Fruit fly (Drosophila melanogaster): ENCODE data around the gene Ugt303A1.
A peak's percentile ranks its signal among the peaks of the same experiment; 100 is the strongest.

The Ugt303A1 gene

DNA sequence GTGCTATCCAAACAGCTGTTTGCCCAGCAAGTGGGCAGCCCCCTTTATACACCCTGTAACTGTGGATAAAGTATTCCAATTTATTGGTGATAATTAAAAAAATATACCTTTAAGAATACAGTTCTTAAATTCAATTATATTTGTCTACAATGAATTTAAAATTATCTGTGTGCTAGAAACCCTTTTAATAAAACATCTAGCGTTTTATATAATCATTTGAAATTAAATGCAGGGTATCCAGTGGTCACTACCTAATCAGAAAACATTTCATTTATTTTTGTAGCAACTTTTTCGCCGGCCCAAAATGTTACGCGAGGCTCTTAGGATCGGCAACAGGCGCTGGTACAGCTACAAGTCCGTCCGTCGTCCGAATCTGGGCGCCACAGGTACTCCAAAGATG, 51.2 kb downstream of the Ugt303A1 start, which contains the start of gene CG17726 (continued):
- no peak for TF ChIP-seq CG18599 (GFP tag; optimal IDR thresholded peaks at IDR 0.05)
- no peak for TF ChIP-seq prd (optimal IDR thresholded peaks at IDR 0.05)
- peak; percentile 99 for TF ChIP-seq prd (GFP tag; IDR thresholded peaks at IDR 0.05)
- no peak for TF ChIP-seq exex (tag; optimal IDR thresholded peaks at IDR 0.05)
- peak; percentile 20; the same call in 1 of the 2 replicates for TF ChIP-seq Dref (GFP tag; IDR thresholded peaks at IDR 0.05)
- peak; percentile 84 for TF ChIP-seq Adf1 (GFP tag; IDR thresholded peaks at IDR 0.05)
- peak; percentile 97 for TF ChIP-seq H15 (GFP tag; IDR thresholded peaks at IDR 0.05)
- TF ChIP-seq cg (GFP tag; optimal IDR thresholded peaks at IDR 0.05), result no peak
- TF ChIP-seq CG9817 (tag; optimal IDR thresholded peaks at IDR 0.05), result peak; percentile 96
- peak in 1 of 2 experiments; percentile 48 for TF ChIP-seq eve (GFP tag; optimal IDR thresholded peaks at IDR 0.05)
- peak; percentile 93 for TF ChIP-seq CG9437 (GFP tag; optimal IDR thresholded peaks at IDR 0.05)
- peak; percentile 94 for TF ChIP-seq Blimp-1 (GFP tag; optimal IDR thresholded peaks at IDR 0.05)
- TF ChIP-seq CG18262 (tag; optimal IDR thresholded peaks at IDR 0.05), result peak; percentile 98
- peak; percentile 98 for TF ChIP-seq CG14014 (GFP tag; IDR thresholded peaks at IDR 0.05)
- TF ChIP-seq CG3281 (GFP tag; optimal IDR thresholded peaks at IDR 0.05), result peak; percentile 91
- peak; percentile 99 for TF ChIP-seq Xrp1 (GFP tag; IDR thresholded peaks at IDR 0.05)
- peak; percentile 82 for TF ChIP-seq Bdp1 (GFP tag; optimal IDR thresholded peaks at IDR 0.05)
- TF ChIP-seq HLH54F (GFP tag; optimal IDR thresholded peaks at IDR 0.05), result peak; percentile 78
- TF ChIP-seq Lhr (GFP tag; optimal IDR thresholded peaks at IDR 0.05), result peak; percentile 86
- peak; percentile 95 for TF ChIP-seq CG4404 (GFP tag; IDR thresholded peaks at IDR 0.05)
- peak; percentile 12 for TF ChIP-seq CG9797 (GFP tag; optimal IDR thresholded peaks at IDR 0.05)
- peak; percentile 66 for TF ChIP-seq eyg (GFP tag; optimal IDR thresholded peaks at IDR 0.05)
- peak; percentile 82 for TF ChIP-seq NK7.1 (GFP tag; optimal IDR thresholded peaks at IDR 0.05)
- peak in 1 of 2 experiments; percentile 60 for TF ChIP-seq insv (GFP tag; optimal IDR thresholded peaks at IDR 0.05)
- TF ChIP-seq lilli (GFP tag; optimal IDR thresholded peaks at IDR 0.05), result peak; percentile 96
- peak; percentile 98 for TF ChIP-seq gcm (GFP tag; optimal IDR thresholded peaks at IDR 0.05)
- TF ChIP-seq CG13123 (GFP tag; optimal IDR thresholded peaks at IDR 0.05), result peak; percentile 90
- TF ChIP-seq HLH4C (GFP tag; IDR thresholded peaks at IDR 0.05; ENCODE audit: partially characterized antibody), result no peak
- peak; percentile 88 for TF ChIP-seq jigr1 (GFP tag; IDR thresholded peaks at IDR 0.05)
- peak; percentile 98 for TF ChIP-seq otp (GFP tag; IDR thresholded peaks at IDR 0.05)
- TF ChIP-seq CG13296 (GFP tag; optimal IDR thresholded peaks at IDR 0.05), result peak; percentile 96
- TF ChIP-seq CG2199 (GFP tag; IDR thresholded peaks at IDR 0.05), result peak; percentile 94
- TF ChIP-seq C15 (GFP tag; IDR thresholded peaks at IDR 0.05), result peak; percentile 92
- TF ChIP-seq CG11085 (GFP tag; IDR thresholded peaks at IDR 0.05), result peak; percentile 89
- TF ChIP-seq nerfin-2 (GFP tag; IDR thresholded peaks at IDR 0.05; ENCODE audit: partially characterized antibody), result no peak
- peak; percentile 85 for TF ChIP-seq kah (GFP tag; optimal IDR thresholded peaks at IDR 0.05)
- TF ChIP-seq CG16815 (GFP tag; optimal IDR thresholded peaks at IDR 0.05), result peak; percentile 94
- peak; percentile 92 for TF ChIP-seq CG4707 (GFP tag; optimal IDR thresholded peaks at IDR 0.05)
- TF ChIP-seq tna (GFP tag; IDR thresholded peaks at IDR 0.05; ENCODE audit: partially characterized antibody), result no peak
- TF ChIP-seq nom (GFP tag; optimal IDR thresholded peaks at IDR 0.05), result peak; percentile 93
- TF ChIP-seq CG11247 (GFP tag; IDR thresholded peaks at IDR 0.05), result peak; percentile 96
- peak; percentile 88 for TF ChIP-seq vfl (GFP tag; optimal IDR thresholded peaks at IDR 0.05)
- peak; percentile 97 for TF ChIP-seq CG2120 (GFP tag; optimal IDR thresholded peaks at IDR 0.05)
- peak in 1 of 2 experiments; percentile 65 for TF ChIP-seq tll (GFP tag; optimal IDR thresholded peaks at IDR 0.05)
- no peak for TF ChIP-seq CG2129 (GFP tag; IDR thresholded peaks at IDR 0.05; ENCODE audit: partially characterized antibody)
- peak; percentile 99 for TF ChIP-seq D19A (tag; optimal IDR thresholded peaks at IDR 0.05)
- TF ChIP-seq ftz-f1 (GFP tag; optimal IDR thresholded peaks at IDR 0.05), result peak; percentile 44
- TF ChIP-seq Stat92E (GFP tag; optimal IDR thresholded peaks at IDR 0.05), result peak in 1 of 3 experiments; percentile 94
- TF ChIP-seq Asciz (GFP tag; optimal IDR thresholded peaks at IDR 0.05), result no peak
- peak; percentile 27 for TF ChIP-seq luna (GFP tag; optimal IDR thresholded peaks at IDR 0.05)
